Worm (Caenorhabditis elegans) whole organism, L3 larva: ENCODE results near the gene srg-33.

Experiments
- R02D3.7 ChIP-seq: fragments of 150-350 bp; optimal IDR thresholded peaks from 2 replicates; lab custom pipeline; 2014; ENCODE audit warnings: missing biosample characterization, missing genetic modification characterization
- ZK546.5 ChIP-seq: sonication (generic microtip); optimal IDR thresholded peaks from 2 replicates; lab custom pipeline; 2017; ENCODE audit warnings: missing biosample characterization, missing genetic modification characterization
- aly-2 ChIP-seq: fragments of 150-350 bp; optimal IDR thresholded peaks from 2 replicates; lab custom pipeline; 2014; ENCODE audit warnings: missing biosample characterization, missing genetic modification characterization
- ama-1 ChIP-seq: fragments of 150-350 bp; optimal IDR thresholded peaks from 2 replicates; lab custom pipeline; 2018
- ceh-82 ChIP-seq: fragments of 150-350 bp; optimal IDR thresholded peaks from 2 replicates; lab custom pipeline; 2014; ENCODE audit warnings: missing biosample characterization, missing genetic modification characterization
- daf-12 ChIP-seq: fragments of 150-350 bp; optimal IDR thresholded peaks from 2 replicates; lab custom pipeline; 2014; ENCODE audit warnings: missing biosample characterization, missing genetic modification reagents, missing genetic modification characterization
- egl-27 ChIP-seq: sonication (generic microtip); optimal IDR thresholded peaks from 4 replicates; lab custom pipeline; 2017; ENCODE audit warnings: missing biosample characterization, missing genetic modification reagents, missing genetic modification characterization
- egl-5 ChIP-seq: fragments of 150-350 bp; optimal IDR thresholded peaks from 2 replicates; lab custom pipeline; 2017; ENCODE audit warnings: missing biosample characterization, missing genetic modification reagents, missing genetic modification characterization, inconsistent platforms
- elt-3 ChIP-seq, 3 experiments: fragments of 150-350 bp in 1 of 3; sonication (generic microtip) in 2 of 3; optimal IDR thresholded peaks; 2 replicates in 2 of 3; 4 replicates in 1 of 3; lab custom pipeline; 2014 to 2017; ENCODE audit warnings: missing biosample characterization in 3 of 3, missing genetic modification characterization in 3 of 3
- eor-1 ChIP-seq, 2 experiments: fragments of 150-350 bp; optimal IDR thresholded peaks; 2 replicates each; lab custom pipeline; 2014 to 2018; ENCODE audit warnings: missing biosample characterization in 2 of 2, missing genetic modification characterization in 2 of 2
- fkh-10 ChIP-seq: sonication (generic microtip); optimal IDR thresholded peaks from 2 replicates; lab custom pipeline; 2017; ENCODE audit warnings: missing biosample characterization, missing genetic modification reagents, missing genetic modification characterization
- fkh-2 ChIP-seq: fragments of 150-350 bp; optimal IDR thresholded peaks from 2 replicates; lab custom pipeline; 2014; ENCODE audit warnings: missing biosample characterization, missing genetic modification reagents, missing genetic modification characterization
- hmg-11 ChIP-seq: sonication (generic microtip); optimal IDR thresholded peaks from 2 replicates; lab custom pipeline; 2016; ENCODE audit warnings: missing genetic modification characterization, missing compliant biosample characterization
- jun-1 ChIP-seq: fragments of 150-350 bp; optimal IDR thresholded peaks from 2 replicates; lab custom pipeline; 2014; ENCODE audit warnings: missing biosample characterization, missing genetic modification reagents, missing genetic modification characterization
- lin-15B ChIP-seq: fragments of 150-350 bp; optimal IDR thresholded peaks from 2 replicates; lab custom pipeline; 2014; ENCODE audit warnings: missing biosample characterization, missing genetic modification characterization
- lsy-12 ChIP-seq: sonication (generic microtip); optimal IDR thresholded peaks from 2 replicates; lab custom pipeline; 2016; ENCODE audit warnings: mild to moderate bottlenecking, missing genetic modification characterization, missing compliant biosample characterization
- mdl-1 ChIP-seq: fragments of 150-350 bp; optimal IDR thresholded peaks from 2 replicates; lab custom pipeline; 2014; ENCODE audit warnings: missing biosample characterization, missing genetic modification characterization
- nfya-1 ChIP-seq: sonication (generic microtip); optimal IDR thresholded peaks from 2 replicates; lab custom pipeline; 2017; ENCODE audit warnings: missing genetic modification characterization, mild to moderate bottlenecking, missing compliant biosample characterization, antibody characterized with exemption, moderate library complexity; ENCODE audit not compliant: insufficient read depth
- nhr-11 ChIP-seq: fragments of 150-350 bp; optimal IDR thresholded peaks from 2 replicates; lab custom pipeline; 2014; ENCODE audit warnings: missing biosample characterization, missing genetic modification characterization
- nhr-237 ChIP-seq: fragments of 150-350 bp; optimal IDR thresholded peaks from 2 replicates; lab custom pipeline; 2014; ENCODE audit warnings: missing biosample characterization, missing genetic modification characterization
- nhr-25 ChIP-seq: sonication (generic microtip); optimal IDR thresholded peaks from 2 replicates; lab custom pipeline; 2017; ENCODE audit warnings: missing biosample characterization, missing genetic modification characterization
- nhr-43 ChIP-seq: sonication (generic microtip); optimal IDR thresholded peaks from 2 replicates; lab custom pipeline; 2016; ENCODE audit warnings: mild to moderate bottlenecking, missing genetic modification characterization, missing compliant biosample characterization; ENCODE audit not compliant: poor library complexity, severe bottlenecking
- nhr-67 ChIP-seq: fragments of 150-350 bp; optimal IDR thresholded peaks from 2 replicates; lab custom pipeline; 2014; ENCODE audit warnings: missing biosample characterization, missing genetic modification characterization
- nhr-77 ChIP-seq: fragments of 150-350 bp; optimal IDR thresholded peaks from 2 replicates; lab custom pipeline; 2014; ENCODE audit warnings: missing biosample characterization, missing genetic modification characterization
- pha-4 ChIP-seq: fragments of 150-350 bp; optimal IDR thresholded peaks from 2 replicates; lab custom pipeline; 2014; ENCODE audit warnings: missing biosample characterization, missing genetic modification reagents, missing genetic modification characterization
- pqm-1 ChIP-seq: fragments of 150-350 bp; optimal IDR thresholded peaks from 2 replicates; lab custom pipeline; 2017; ENCODE audit warnings: missing biosample characterization, missing genetic modification characterization, inconsistent platforms
- sea-2 ChIP-seq: fragments of 150-350 bp; sonication (generic microtip); optimal IDR thresholded peaks from 4 replicates; lab custom pipeline; 2014; ENCODE audit warnings: missing biosample characterization, missing genetic modification reagents, missing genetic modification characterization
- skn-1 ChIP-seq: fragments of 150-350 bp; optimal IDR thresholded peaks from 2 replicates; lab custom pipeline; 2014; ENCODE audit warnings: missing biosample characterization, missing genetic modification characterization
- snpc-4 ChIP-seq: fragments of 150-350 bp; optimal IDR thresholded peaks from 2 replicates; lab custom pipeline; 2014; ENCODE audit warnings: missing biosample characterization, missing genetic modification characterization
- tbx-2 ChIP-seq: sonication (generic microtip); optimal IDR thresholded peaks from 2 replicates; lab custom pipeline; 2016; ENCODE audit warnings: mild to moderate bottlenecking, missing genetic modification characterization, missing compliant biosample characterization
- unc-39 ChIP-seq: sonication (generic microtip); optimal IDR thresholded peaks from 4 replicates; lab custom pipeline; 2017; ENCODE audit warnings: missing biosample characterization, missing genetic modification characterization
- unc-62 ChIP-seq: fragments of 150-350 bp; sonication (generic microtip); optimal IDR thresholded peaks from 4 replicates; lab custom pipeline; 2014; ENCODE audit warnings: missing biosample characterization, missing genetic modification reagents, missing genetic modification characterization
- zag-1 ChIP-seq: fragments of 150-350 bp; optimal IDR thresholded peaks from 2 replicates; lab custom pipeline; 2014; ENCODE audit warnings: missing biosample characterization, missing genetic modification characterization
- ztf-11 ChIP-seq: fragments of 150-350 bp; optimal IDR thresholded peaks from 2 replicates; lab custom pipeline; 2014; ENCODE audit warnings: missing biosample characterization, missing genetic modification characterization
- ztf-4 ChIP-seq: fragments of 150-350 bp; optimal IDR thresholded peaks from 2 replicates; lab custom pipeline; 2014; ENCODE audit warnings: missing biosample characterization, missing genetic modification characterization

Gene srg-33

DNA sequence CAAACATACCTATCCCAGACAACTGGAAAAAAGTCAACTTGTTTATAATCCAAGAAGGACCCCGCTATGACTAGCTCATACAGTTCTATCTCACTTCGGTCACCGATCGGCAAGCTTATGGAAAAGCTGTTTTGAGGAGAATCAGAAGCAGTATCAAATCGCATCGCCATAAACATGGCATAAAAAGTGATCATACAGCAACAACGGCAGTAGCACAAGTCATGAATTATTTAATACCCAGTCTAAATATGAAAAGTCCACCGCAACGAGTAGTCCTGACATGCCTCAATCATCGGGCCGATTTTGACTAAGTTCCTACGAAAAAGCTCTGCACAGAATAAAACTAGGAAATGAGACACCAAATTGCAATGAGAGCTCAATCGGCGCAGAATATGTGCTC, 31.7 kb downstream of the srg-33 start:
- TF ChIP-seq zag-1 (tag; lab: Kevin White, UChicago) (no peak), fkh-2 (tag; lab: Kevin White, UChicago) (no peak), lin-15B (tag; lab: Kevin White, UChicago) (no peak), aly-2 (no peak), jun-1 (tag; lab: Kevin White, UChicago) (no peak), ama-1 (lab: Kevin White, UChicago) (no peak), egl-5 (no peak), pqm-1 (tag; lab: Kevin White, UChicago) (no peak), eor-1 (tag; optimal IDR thresholded peaks at IDR 0.05; lab: Kevin White, UChicago) (no peak), unc-39 (tag; lab: Kevin White, UChicago) (no peak), nhr-237 (tag; lab: Kevin White, UChicago) (no peak), nhr-43 (tag; lab: Kevin White, UChicago) (no peak), daf-12 (tag; lab: Kevin White, UChicago) (no peak), nhr-25 (tag; lab: Kevin White, UChicago) (no peak), nfya-1 (tag; lab: Kevin White, UChicago) (no peak), egl-27 (tag; lab: Kevin White, UChicago) (no peak), ceh-82 (no peak), R02D3.7 (no peak), elt-3 (tag; optimal IDR thresholded peaks at IDR 0.05; lab: Kevin White, UChicago) (no peak)

DNA sequence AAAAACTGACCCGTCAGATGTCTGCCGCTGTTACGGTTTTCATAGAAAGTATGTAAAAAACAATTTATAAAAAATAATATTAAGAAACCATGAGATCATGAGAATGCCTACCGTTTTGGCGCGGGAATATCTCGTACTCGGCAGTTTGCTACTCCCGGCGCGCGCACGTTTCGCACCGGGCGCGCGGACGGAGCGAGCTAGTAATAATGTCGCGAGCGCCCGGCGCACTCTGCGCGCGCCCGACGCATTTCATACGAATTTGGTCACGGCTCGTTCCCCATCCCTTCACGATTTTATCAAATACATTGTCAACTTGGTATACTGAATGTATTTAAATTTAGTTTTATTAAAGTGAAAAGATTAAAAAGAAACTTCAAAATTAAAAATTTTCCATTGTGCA, 34.0 kb downstream of the srg-33 start:
- TF ChIP-seq nhr-77 (tag; lab: Kevin White, UChicago) (no peak), nhr-43 (tag; lab: Kevin White, UChicago) (no peak), egl-27 (tag; lab: Kevin White, UChicago) (no peak), fkh-10 (GFP tag; lab: Kevin White, UChicago) (no peak), skn-1 (tag; lab: Kevin White, UChicago) (no peak), ztf-4 (no peak)

DNA sequence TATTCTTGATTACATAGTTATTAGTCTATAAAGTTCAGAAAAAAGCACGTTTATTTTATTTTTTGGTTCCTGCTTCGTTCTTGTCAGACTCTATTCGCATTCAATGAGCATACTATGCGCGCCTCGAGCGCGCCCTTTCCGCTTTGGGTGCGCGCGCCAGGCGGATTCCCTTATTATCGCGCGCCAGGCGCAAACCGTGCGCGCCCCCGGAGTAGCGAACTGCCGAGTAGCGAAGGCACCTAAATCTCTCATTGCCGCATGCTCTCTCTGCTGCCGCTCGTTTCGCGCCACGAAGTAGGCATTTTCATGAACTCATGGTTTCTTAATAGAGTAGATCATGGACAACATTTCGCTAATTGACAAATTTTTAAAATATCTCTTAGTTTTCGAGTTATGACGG, 35.2 kb downstream of the srg-33 start:
- TF ChIP-seq ama-1 (lab: Kevin White, UChicago), result no peak
- no peak for TF ChIP-seq jun-1 (tag; lab: Kevin White, UChicago)
- no peak for TF ChIP-seq tbx-2 (tag; lab: Kevin White, UChicago)
- no peak for TF ChIP-seq pha-4 (tag; lab: Kevin White, UChicago)
- no peak for TF ChIP-seq ztf-11 (tag; lab: Kevin White, UChicago)
- no peak for TF ChIP-seq sea-2 (GFP tag; lab: Kevin White, UChicago)
- TF ChIP-seq lin-15B (tag; lab: Kevin White, UChicago), result no peak
- no peak for TF ChIP-seq elt-3 (tag; optimal IDR thresholded peaks at IDR 0.05; lab: Kevin White, UChicago)
- TF ChIP-seq ztf-4, result no peak
- no peak for TF ChIP-seq daf-12 (tag; lab: Kevin White, UChicago)
- TF ChIP-seq nhr-67 (tag; lab: Kevin White, UChicago), result no peak
- no peak for TF ChIP-seq R02D3.7
- no peak for TF ChIP-seq zag-1 (tag; lab: Kevin White, UChicago)
- no peak for TF ChIP-seq skn-1 (tag; lab: Kevin White, UChicago)
- TF ChIP-seq eor-1 (tag; optimal IDR thresholded peaks at IDR 0.05; lab: Kevin White, UChicago), result no peak
- no peak for TF ChIP-seq snpc-4 (tag; lab: Kevin White, UChicago)
- TF ChIP-seq nfya-1 (tag; lab: Kevin White, UChicago), result no peak

DNA sequence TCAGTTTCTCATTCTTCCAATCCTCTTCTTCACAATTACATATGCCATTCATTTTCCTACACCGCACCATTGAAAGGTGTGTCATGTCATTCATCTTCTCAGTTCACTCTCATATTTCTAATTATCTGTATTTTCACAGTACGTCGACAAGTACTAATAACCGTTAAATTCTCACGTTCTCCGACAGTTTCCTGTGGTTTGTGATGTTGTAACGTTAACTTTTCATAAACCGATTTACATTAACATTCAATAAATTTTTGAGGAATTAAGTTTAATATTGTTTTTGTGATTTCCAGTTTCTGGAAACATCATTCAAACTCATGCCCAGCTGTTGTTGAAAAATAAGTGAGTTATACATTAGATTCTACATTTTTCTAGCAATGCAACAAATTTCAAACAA, 42.5 kb downstream of the srg-33 start, which contains the start of gene tmd-2:
tmd-2 (plus strand) TSS at position 301 of the 400 bp plus-strand sequence.
- no peak for TF ChIP-seq unc-62 (GFP tag; lab: Kevin White, UChicago)
- TF ChIP-seq egl-5, result no peak
- no peak for TF ChIP-seq mdl-1 (tag; lab: Kevin White, UChicago)
- TF ChIP-seq nhr-11 (tag; lab: Kevin White, UChicago), result no peak
- no peak for TF ChIP-seq ZK546.5 (tag; lab: Kevin White, UChicago)
- TF ChIP-seq hmg-11 (tag; lab: Kevin White, UChicago), result no peak
- no peak for TF ChIP-seq lsy-12 (tag; lab: Kevin White, UChicago)
- no peak for TF ChIP-seq nhr-43 (tag; lab: Kevin White, UChicago)
- no peak for TF ChIP-seq R02D3.7
- TF ChIP-seq ztf-11 (tag; lab: Kevin White, UChicago), result no peak
- TF ChIP-seq skn-1 (tag; lab: Kevin White, UChicago), result no peak
- TF ChIP-seq aly-2, result no peak
- TF ChIP-seq, all 47 proteins: peak for 0
